Worm (Caenorhabditis elegans): Measurements from ENCODE around the gene ZC190.5.

ce11 chrV:8681050-8681449, 7.7 kb upstream of the ZC190.5 start, which contains the start of gene ZC190.2:
- TF ChIP-seq ceh-31 (tag; optimal IDR thresholded peaks at IDR 0.05) (no peak), ceh-48 (tag; optimal IDR thresholded peaks at IDR 0.05) (no peak)
